Fruit fly (Drosophila melanogaster): ENCODE measurements around the gene CG7465.

dm6 chr3L:4442168-4442567, 37.9 kb upstream of the CG7465 start:
- TF ChIP-seq CTCF (optimal IDR thresholded peaks at IDR 0.05) (no peak), CG8478 (optimal IDR thresholded peaks at IDR 0.05) (no peak)
